Worm (Caenorhabditis elegans) whole organism, midembryonic: ENCODE results near the gene nhr-123.

Experiments
- T22C8.4 ChIP-seq: fragments of 200-800 bp; sonication (Bioruptor generic); IDR thresholded peaks from 2 replicates; pipeline ENCODE4 v1.3.6; 2022; ENCODE audit warnings: missing genetic modification characterization, missing compliant biosample characterization
- cog-1 ChIP-seq: sonication (generic microtip); optimal IDR thresholded peaks from 2 replicates; lab custom pipeline; 2016; ENCODE audit warnings: missing genetic modification characterization, missing compliant biosample characterization
- flt-1 ChIP-seq: fragments of 200-800 bp; sonication (Bioruptor generic); IDR thresholded peaks from 2 replicates; pipeline ENCODE4 v1.3.6; 2022; ENCODE audit warnings: missing genetic modification characterization, missing compliant biosample characterization
- klf-2 ChIP-seq: fragments of 200-800 bp; sonication (Bioruptor generic); conservative IDR thresholded peaks from 2 replicates; pipeline ENCODE4 v1.3.6; 2022; ENCODE audit warnings: missing genetic modification reagents, missing genetic modification characterization, missing compliant biosample characterization
- ref-1 ChIP-seq: fragments of 200-800 bp; sonication (Bioruptor generic); conservative IDR thresholded peaks from 2 replicates; pipeline ENCODE4 v1.3.6; 2022; ENCODE audit warnings: missing genetic modification reagents, missing genetic modification characterization, missing compliant biosample characterization
- ztf-23 ChIP-seq: fragments of 200-800 bp; sonication (Bioruptor generic); IDR thresholded peaks from 2 replicates; pipeline ENCODE4 v1.3.6; 2022; ENCODE audit warnings: missing genetic modification reagents, missing genetic modification characterization, missing compliant biosample characterization
- ztf-29 ChIP-seq: fragments of 200-800 bp; sonication (Bioruptor generic); IDR thresholded peaks from 2 replicates; pipeline ENCODE4 v1.3.6; 2022; ENCODE audit warnings: missing genetic modification reagents, missing genetic modification characterization, missing compliant biosample characterization

- TF ChIP-seq cog-1 (no peak), T22C8.4 (GFP tag; lab: Robert Waterston, UW) (no peak), ztf-23 (no peak), ztf-29 (no peak), flt-1 (GFP tag; lab: Robert Waterston, UW) (no peak), klf-2 (GFP tag; lab: Robert Waterston, UW) (no peak), ref-1 (GFP tag; lab: Robert Waterston, UW) (no peak)
Measured at ce11 chrV:477664-478212, 26.5 kb downstream of the nhr-123 start, which contains the start of gene nhr-55.
